Worm (Caenorhabditis elegans) whole organism, late embryonic: Measurements from ENCODE around the gene cdk-1.

Experiments used
- ama-1 ChIP-seq: fragments of 150-350 bp; optimal IDR thresholded peaks from 2 replicates; lab custom pipeline; 2014
- ceh-24 ChIP-seq: sonication (generic microtip); optimal IDR thresholded peaks from 2 replicates; lab custom pipeline; 2016; ENCODE audit warnings: mild to moderate bottlenecking, missing genetic modification characterization, missing compliant biosample characterization
- dmd-4 ChIP-seq: sonication (generic microtip); optimal IDR thresholded peaks from 2 replicates; lab custom pipeline; 2016; ENCODE audit warnings: borderline replicate concordance, missing genetic modification characterization, missing compliant biosample characterization
- fax-1 ChIP-seq: sonication (generic microtip); optimal IDR thresholded peaks from 2 replicates; lab custom pipeline; 2016; ENCODE audit warnings: missing genotype, missing genetic modification characterization, missing compliant biosample characterization
- fkh-10 ChIP-seq: fragments of 150-350 bp; optimal IDR thresholded peaks from 2 replicates; lab custom pipeline; 2014; ENCODE audit warnings: missing biosample characterization, missing genetic modification reagents, missing genetic modification characterization
- hlh-8 ChIP-seq: sonication (generic microtip); optimal IDR thresholded peaks from 2 replicates; lab custom pipeline; 2016; ENCODE audit warnings: missing genotype, missing genetic modification characterization, missing compliant biosample characterization
- pha-4 ChIP-seq: fragments of 150-350 bp; optimal IDR thresholded peaks from 2 replicates; lab custom pipeline; 2018; ENCODE audit warnings: missing biosample characterization, missing genetic modification reagents, missing genetic modification characterization
- syd-9 ChIP-seq: sonication (generic microtip); optimal IDR thresholded peaks from 2 replicates; lab custom pipeline; 2016; ENCODE audit warnings: mild to moderate bottlenecking, missing genetic modification characterization, moderate library complexity, missing compliant biosample characterization
- tbx-2 ChIP-seq: sonication (generic microtip); optimal IDR thresholded peaks from 2 replicates; lab custom pipeline; 2016; ENCODE audit warnings: missing genetic modification characterization, missing compliant biosample characterization
- unc-3 ChIP-seq, 2 experiments: fragments of 200-800 bp in 1 of 2; sonication (Bioruptor generic) in 1 of 2; sonication (generic microtip) in 1 of 2; conservative IDR thresholded peaks in 1 of 2; optimal IDR thresholded peaks in 1 of 2; 2 replicates each; pipeline versions ENCODE4 v1.3.6 to Lab custom; 2016 to 2022; ENCODE audit warnings: missing compliant biosample characterization in 2 of 2, missing genetic modification characterization in 2 of 2, missing genetic modification reagents in 1 of 2
- unc-86 ChIP-seq: sonication (generic microtip); optimal IDR thresholded peaks from 2 replicates; lab custom pipeline; 2016; ENCODE audit warnings: missing genetic modification characterization, missing compliant biosample characterization

ce11 chrIII:9731313-9731912 is 15.9 kb upstream of the cdk-1 start:
- TF ChIP-seq ama-1 (no peak), ceh-24 (tag; lab: Kevin White, UChicago) (no peak), syd-9 (tag; lab: Kevin White, UChicago) (no peak), unc-86 (tag; lab: Kevin White, UChicago) (no peak), pha-4 (tag; lab: Kevin White, UChicago) (no peak), unc-3 (GFP tag; conservative IDR thresholded peaks at IDR 0.05; lab: Robert Waterston, UW) (no peak), unc-3 (tag; optimal IDR thresholded peaks at IDR 0.05; lab: Kevin White, UChicago) (no peak), tbx-2 (tag; lab: Kevin White, UChicago) (no peak), hlh-8 (no peak), fax-1 (tag; lab: Kevin White, UChicago) (no peak), fkh-10 (no peak), dmd-4 (tag; lab: Kevin White, UChicago) (no peak)
